Worm (Caenorhabditis elegans): Measurements from ENCODE around the gene dhs-6.

The dhs-6 gene

DNA sequence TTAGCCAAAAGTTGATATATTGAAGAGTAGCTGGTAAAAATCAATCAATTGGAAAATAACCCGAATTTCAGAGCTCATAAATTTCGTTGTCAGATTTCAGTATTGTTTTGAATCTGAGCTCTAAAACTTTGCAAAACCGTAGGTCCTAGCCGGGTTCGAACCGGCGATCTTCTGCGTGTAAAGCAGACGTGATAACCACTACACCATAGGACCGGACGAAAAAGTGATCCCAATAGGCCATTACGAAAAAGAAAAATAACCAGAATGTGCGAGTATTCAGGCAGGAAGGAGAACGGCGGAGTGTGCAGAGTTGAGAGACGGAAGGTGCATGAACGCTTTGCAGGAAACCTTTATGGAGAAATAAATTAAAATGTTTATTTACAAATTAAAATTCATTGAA is 42.1 kb downstream of the dhs-6 start (continued):
- TF ChIP-seq lin-26 (GFP tag; IDR thresholded peaks at IDR 0.05) (peak; percentile 86), D2030.7 (GFP tag; IDR thresholded peaks at IDR 0.05) (0 out of 2 replicates have a peak, but pooled peaks have one; percentile 26), nfyb-1 (GFP tag; IDR thresholded peaks at IDR 0.05) (peak; percentile 72; the same call in 1 of the 2 replicates), Y67H2A.10 (GFP tag; conservative IDR thresholded peaks at IDR 0.05) (no peak), T26A5.8 (tag; optimal IDR thresholded peaks at IDR 0.05) (no peak), sdz-38 (tag; optimal IDR thresholded peaks at IDR 0.05) (no peak), nhr-90 (tag; optimal IDR thresholded peaks at IDR 0.05) (peak; percentile 66), gei-17 (GFP tag; optimal IDR thresholded peaks at IDR 0.05) (no peak), B0261.1 (tag; optimal IDR thresholded peaks at IDR 0.05) (peak; percentile 90), mxl-1 (tag; optimal IDR thresholded peaks at IDR 0.05) (peak; percentile 41), snpc-1.3 (tag; optimal IDR thresholded peaks at IDR 0.05; ENCODE audit: insufficient read depth) (peak; percentile 80), snpc-1.1 (tag; optimal IDR thresholded peaks at IDR 0.05; ENCODE audit: insufficient read depth) (no peak), him-1 (tag; optimal IDR thresholded peaks at IDR 0.05) (peak; percentile 80), lin-54 (GFP tag; optimal IDR thresholded peaks at IDR 0.05) (peak; percentile 58), T07F8.4 (tag; optimal IDR thresholded peaks at IDR 0.05) (peak; percentile 24), madf-6 (GFP tag; IDR thresholded peaks at IDR 0.05) (no peak), F23B12.7 (tag; optimal IDR thresholded peaks at IDR 0.05; ENCODE audit: insufficient read depth) (peak; percentile 81), mes-4 (tag; optimal IDR thresholded peaks at IDR 0.05) (peak; percentile 56), lin-40 (tag; optimal IDR thresholded peaks at IDR 0.05) (peak; percentile 48), lsl-1 (GFP tag; optimal IDR thresholded peaks at IDR 0.05) (peak; percentile 8), chd-7 (tag; optimal IDR thresholded peaks at IDR 0.05) (peak; percentile 56), ztf-28 (GFP tag; IDR thresholded peaks at IDR 0.05) (no peak), ztf-25 (GFP tag; IDR thresholded peaks at IDR 0.05) (no peak), mel-28 (tag; optimal IDR thresholded peaks at IDR 0.05; ENCODE audit: borderline replicate concordance) (no peak), repo-1 (tag; optimal IDR thresholded peaks at IDR 0.05) (peak; percentile 15), tlf-1 (GFP tag; optimal IDR thresholded peaks at IDR 0.05) (no peak), egrh-3 (GFP tag; IDR thresholded peaks at IDR 0.05) (no peak)

DNA sequence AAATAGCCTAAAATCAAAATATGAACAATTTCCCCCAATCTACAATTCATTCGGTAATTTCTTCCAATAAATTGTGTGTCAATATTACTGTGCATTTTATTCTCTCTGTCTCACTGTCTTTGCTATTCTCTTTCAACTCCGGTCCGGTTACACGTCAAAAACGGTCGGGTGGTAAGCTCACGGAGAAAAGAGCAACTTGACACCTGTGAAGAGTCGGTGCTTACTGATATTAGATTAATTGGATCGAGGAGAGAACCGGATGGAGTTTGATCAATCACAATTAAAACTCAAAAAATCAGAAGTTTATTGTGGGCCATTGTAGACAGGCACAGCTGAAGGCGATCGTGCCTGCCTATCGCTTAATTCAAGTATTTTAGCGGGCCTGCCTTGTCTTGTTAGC is 44.2 kb downstream of the dhs-6 start:
- no peak for TF ChIP-seq pha-4 (tag; optimal IDR thresholded peaks at IDR 0.05)
- peak in 1 of 3 experiments; percentile 55 for TF ChIP-seq lin-35 (GFP tag; optimal IDR thresholded peaks at IDR 0.05)
- TF ChIP-seq hmg-20 (GFP tag; IDR thresholded peaks at IDR 0.05), result 0 out of 2 replicates have a peak, but pooled peaks have one; percentile 2
- no peak for TF ChIP-seq C17E4.6 (GFP tag; IDR thresholded peaks at IDR 0.05)
- no peak for TF ChIP-seq snpc-4 (GFP tag; optimal IDR thresholded peaks at IDR 0.05)
- peak in 1 of 4 experiments; percentile 20 for TF ChIP-seq snpc-4 (tag; optimal IDR thresholded peaks at IDR 0.05)
- TF ChIP-seq ekl-4 (GFP tag; IDR thresholded peaks at IDR 0.05), result peak; percentile 73; the same call in 1 of the 2 replicates
- TF ChIP-seq pbrm-1 (GFP tag; IDR thresholded peaks at IDR 0.05), result peak; percentile 36; the same call in 1 of the 2 replicates
- TF ChIP-seq tbp1 (GFP tag; optimal IDR thresholded peaks at IDR 0.05), result no peak
- peak; percentile 6 for TF ChIP-seq lin-54 (GFP tag; optimal IDR thresholded peaks at IDR 0.05)
- no peak for TF ChIP-seq snpc-1.1 (tag; optimal IDR thresholded peaks at IDR 0.05; ENCODE audit: insufficient read depth)
- peak; percentile 33 for TF ChIP-seq ama-1 (optimal IDR thresholded peaks at IDR 0.05)
- no peak for TF ChIP-seq ama-1 (GFP tag; optimal IDR thresholded peaks at IDR 0.05)
- TF ChIP-seq B0261.1 (tag; optimal IDR thresholded peaks at IDR 0.05), result no peak
- no peak for TF ChIP-seq snpc-1.3 (tag; optimal IDR thresholded peaks at IDR 0.05; ENCODE audit: insufficient read depth)
- peak; percentile 41 for TF ChIP-seq fkh-3 (tag; optimal IDR thresholded peaks at IDR 0.05)
- TF ChIP-seq ccch-3 (GFP tag; optimal IDR thresholded peaks at IDR 0.05), result no peak
- TF ChIP-seq dpff-1 (tag; optimal IDR thresholded peaks at IDR 0.05), result no peak
- TF ChIP-seq lin-26 (GFP tag; IDR thresholded peaks at IDR 0.05), result peak; percentile 37; the same call in 1 of the 2 replicates
- 0 out of 2 replicates have a peak, but pooled peaks have one; percentile 47 for TF ChIP-seq bed-1 (GFP tag; IDR thresholded peaks at IDR 0.05)
- TF ChIP-seq aptf-2 (GFP tag; conservative IDR thresholded peaks at IDR 0.05), result no peak
- TF ChIP-seq F22D6.2 (tag; optimal IDR thresholded peaks at IDR 0.05), result no peak
- TF ChIP-seq atf-7 (tag; optimal IDR thresholded peaks at IDR 0.05), result peak; percentile 70
- no peak for TF ChIP-seq tlf-1 (GFP tag; optimal IDR thresholded peaks at IDR 0.05)
- TF ChIP-seq let-607 (tag; optimal IDR thresholded peaks at IDR 0.05), result peak; percentile 49 to 76
- peak; percentile 45; the same call in 1 of the 2 replicates for TF ChIP-seq dox-1 (GFP tag; IDR thresholded peaks at IDR 0.05)
- no peak for TF ChIP-seq rcor-1 (GFP tag; IDR thresholded peaks at IDR 0.05)
